Worm (Caenorhabditis elegans) whole organism, young adult: ENCODE data around the gene C02F12.5.

Experiments used
- C17E4.6 ChIP-seq: fragments of 200-800 bp; sonication (Bioruptor generic); IDR thresholded peaks from 2 replicates; pipeline ENCODE4 v1.3.6; 2022; ENCODE audit warnings: missing genetic modification reagents, missing genetic modification characterization, missing compliant biosample characterization
- F49E8.2 ChIP-seq: sonication (generic microtip); optimal IDR thresholded peaks from 3 replicates; lab custom pipeline; 2017; ENCODE audit warnings: missing genetic modification characterization, mild to moderate bottlenecking, missing compliant biosample characterization, antibody characterized with exemption, moderate library complexity; ENCODE audit not compliant: insufficient read depth
- F52B5.7 ChIP-seq: sonication (generic microtip); optimal IDR thresholded peaks from 2 replicates; lab custom pipeline; 2016; ENCODE audit warnings: mild to moderate bottlenecking, missing genetic modification characterization, missing compliant biosample characterization
- K11D2.4 ChIP-seq: fragments of 200-800 bp; sonication (Bioruptor generic); IDR thresholded peaks from 2 replicates; pipeline ENCODE4 v1.3.6; 2022; ENCODE audit warnings: missing genetic modification reagents, missing genetic modification characterization, missing compliant biosample characterization
- K12H6.12 ChIP-seq: fragments of 200-800 bp; sonication (Bioruptor generic); optimal IDR thresholded peaks from 2 replicates; lab custom pipeline; 2018; ENCODE audit warnings: mild to moderate bottlenecking, missing genetic modification characterization, missing compliant biosample characterization
- T26A5.8 ChIP-seq: sonication (generic microtip); optimal IDR thresholded peaks from 2 replicates; lab custom pipeline; 2016; ENCODE audit warnings: missing genetic modification characterization, missing compliant biosample characterization
- Y53F4B.3 ChIP-seq: fragments of 200-800 bp; sonication (Bioruptor generic); IDR thresholded peaks from 2 replicates; pipeline ENCODE4 v1.3.6; 2022; ENCODE audit warnings: missing genetic modification reagents, missing genetic modification characterization, missing compliant biosample characterization
- Y53G8AR.9 ChIP-seq: fragments of 200-800 bp; sonication (Bioruptor generic); conservative IDR thresholded peaks from 2 replicates; pipeline ENCODE4 v1.3.6; 2022; ENCODE audit warnings: missing genetic modification reagents, missing genetic modification characterization, missing compliant biosample characterization
- Y56A3A.18 ChIP-seq: fragments of 200-800 bp; sonication (Bioruptor generic); IDR thresholded peaks from 2 replicates; pipeline ENCODE4 v1.3.6; 2022; ENCODE audit warnings: missing genetic modification reagents, missing genetic modification characterization, missing compliant biosample characterization
- akir-1 ChIP-seq: fragments of 200-800 bp; sonication (Bioruptor generic); optimal IDR thresholded peaks from 2 replicates; lab custom pipeline; 2018; ENCODE audit warnings: mild to moderate bottlenecking, missing genetic modification characterization, moderate library complexity, missing compliant biosample characterization
- atf-7 ChIP-seq: sonication (generic microtip); optimal IDR thresholded peaks from 2 replicates; lab custom pipeline; 2017; ENCODE audit warnings: mild to moderate bottlenecking, missing genetic modification characterization, missing compliant biosample characterization
- bed-1 ChIP-seq: fragments of 200-800 bp; sonication (Bioruptor generic); IDR thresholded peaks from 2 replicates; pipeline ENCODE4 v1.3.6; 2022; ENCODE audit warnings: missing genetic modification reagents, missing genetic modification characterization, missing compliant biosample characterization
- cebp-1 ChIP-seq, 2 experiments: fragments of 200-800 bp in 1 of 2; sonication (Bioruptor generic) in 1 of 2; sonication (generic microtip) in 1 of 2; IDR thresholded peaks in 1 of 2; optimal IDR thresholded peaks in 1 of 2; 2 replicates each; pipeline versions ENCODE4 v1.3.6 to Lab custom; 2017 to 2022; ENCODE audit warnings: missing compliant biosample characterization in 2 of 2, missing genetic modification characterization in 2 of 2, mild to moderate bottlenecking in 1 of 2, missing genetic modification reagents in 1 of 2, moderate library complexity in 1 of 2
- ceh-40 ChIP-seq: fragments of 200-800 bp; sonication (Bioruptor generic); IDR thresholded peaks from 2 replicates; pipeline ENCODE4 v1.3.6; 2022; ENCODE audit warnings: missing genetic modification characterization, missing compliant biosample characterization
- egl-18 ChIP-seq: fragments of 200-800 bp; sonication (Bioruptor generic); IDR thresholded peaks from 2 replicates; pipeline ENCODE4 v1.3.6; 2022; ENCODE audit warnings: missing genetic modification reagents, missing genetic modification characterization, missing compliant biosample characterization
- egrh-3 ChIP-seq: fragments of 200-800 bp; sonication (Bioruptor generic); IDR thresholded peaks from 2 replicates; pipeline ENCODE4 v1.3.6; 2022; ENCODE audit warnings: missing genetic modification reagents, missing genetic modification characterization, missing compliant biosample characterization
- gei-17 ChIP-seq: fragments of 200-800 bp; sonication (Bioruptor generic); optimal IDR thresholded peaks from 2 replicates; lab custom pipeline; 2018; ENCODE audit warnings: mild to moderate bottlenecking, missing genetic modification characterization, missing compliant biosample characterization
- hlh-12 ChIP-seq: sonication (generic microtip); optimal IDR thresholded peaks from 2 replicates; lab custom pipeline; 2016; ENCODE audit warnings: missing genetic modification characterization, missing compliant biosample characterization
- hrde-1 ChIP-seq: sonication (generic microtip); optimal IDR thresholded peaks from 2 replicates; lab custom pipeline; 2016; ENCODE audit warnings: missing genetic modification characterization, mild to moderate bottlenecking, missing compliant biosample characterization, moderate library complexity, missing genotype, missing genetic modification reagents, borderline replicate concordance
- hsf-1 ChIP-seq: fragments of 200-800 bp; sonication (Bioruptor generic); IDR thresholded peaks from 2 replicates; pipeline ENCODE4 v1.3.6; 2022; ENCODE audit warnings: missing genetic modification reagents, missing genetic modification characterization, missing compliant biosample characterization
- lin-35 ChIP-seq, 3 experiments: fragments of 150-350 bp in 2 of 3; sonication (generic microtip) in 1 of 3; optimal IDR thresholded peaks; 2 replicates each; lab custom pipeline; 2014 to 2018; ENCODE audit warnings: missing biosample characterization in 3 of 3, missing genetic modification characterization in 3 of 3, missing genetic modification reagents in 3 of 3
- mel-28 ChIP-seq: sonication (generic microtip); optimal IDR thresholded peaks from 2 replicates; lab custom pipeline; 2016; ENCODE audit warnings: borderline replicate concordance, mild to moderate bottlenecking, missing genetic modification characterization, missing compliant biosample characterization
- mxl-1 ChIP-seq: sonication (generic microtip); optimal IDR thresholded peaks from 2 replicates; lab custom pipeline; 2016; ENCODE audit warnings: missing genetic modification characterization, missing compliant biosample characterization
- nfyb-1 ChIP-seq: fragments of 200-800 bp; sonication (Bioruptor generic); IDR thresholded peaks from 2 replicates; pipeline ENCODE4 v1.3.6; 2022; ENCODE audit warnings: missing genetic modification reagents, missing genetic modification characterization, missing compliant biosample characterization
- nhr-80 ChIP-seq: sonication (generic microtip); optimal IDR thresholded peaks from 2 replicates; lab custom pipeline; 2016; ENCODE audit warnings: missing genetic modification characterization, missing compliant biosample characterization
- pbrm-1 ChIP-seq: fragments of 200-800 bp; sonication (Bioruptor generic); IDR thresholded peaks from 2 replicates; pipeline ENCODE4 v1.3.6; 2022; ENCODE audit warnings: missing genetic modification reagents, missing genetic modification characterization, missing compliant biosample characterization
- rcor-1 ChIP-seq: fragments of 200-800 bp; sonication (Bioruptor generic); IDR thresholded peaks from 2 replicates; pipeline ENCODE4 v1.3.6; 2022; ENCODE audit warnings: missing genetic modification reagents, missing genetic modification characterization, missing compliant biosample characterization
- rpc-1 ChIP-seq, 2 experiments: fragments of 150-350 bp in 1 of 2; sonication (generic microtip) in 1 of 2; optimal IDR thresholded peaks; 2 replicates each; lab custom pipeline; 2014 to 2018; ENCODE audit warnings: missing biosample characterization in 1 of 2, missing genetic modification characterization in 1 of 2, missing genetic modification reagents in 1 of 2, missing genotype in 1 of 2
- sdz-38 ChIP-seq: sonication (generic microtip); optimal IDR thresholded peaks from 2 replicates; lab custom pipeline; 2016; ENCODE audit warnings: missing genotype, missing genetic modification characterization, missing compliant biosample characterization
- tbx-9 ChIP-seq: sonication (generic microtip); optimal IDR thresholded peaks from 2 replicates; lab custom pipeline; 2016; ENCODE audit warnings: borderline replicate concordance, missing genetic modification characterization, inconsistent platforms, missing compliant biosample characterization
- unc-130 ChIP-seq: sonication (generic microtip); optimal IDR thresholded peaks from 2 replicates; lab custom pipeline; 2016; ENCODE audit warnings: missing genetic modification reagents, missing genetic modification characterization, missing compliant biosample characterization
- zfh-2 ChIP-seq: fragments of 200-800 bp; sonication (Bioruptor generic); conservative IDR thresholded peaks from 2 replicates; pipeline ENCODE4 v1.3.6; 2022; ENCODE audit warnings: missing genetic modification reagents, missing genetic modification characterization, missing compliant biosample characterization
- ztf-3 ChIP-seq: fragments of 200-800 bp; sonication (Bioruptor generic); optimal IDR thresholded peaks from 2 replicates; lab custom pipeline; 2018; ENCODE audit warnings: mild to moderate bottlenecking, missing genetic modification characterization, missing compliant biosample characterization
- ztf-6 ChIP-seq: fragments of 200-800 bp; sonication (Bioruptor generic); IDR thresholded peaks from 2 replicates; pipeline ENCODE4 v1.3.6; 2022; ENCODE audit warnings: missing genetic modification reagents, missing genetic modification characterization, missing compliant biosample characterization

The C02F12.5 gene

DNA sequence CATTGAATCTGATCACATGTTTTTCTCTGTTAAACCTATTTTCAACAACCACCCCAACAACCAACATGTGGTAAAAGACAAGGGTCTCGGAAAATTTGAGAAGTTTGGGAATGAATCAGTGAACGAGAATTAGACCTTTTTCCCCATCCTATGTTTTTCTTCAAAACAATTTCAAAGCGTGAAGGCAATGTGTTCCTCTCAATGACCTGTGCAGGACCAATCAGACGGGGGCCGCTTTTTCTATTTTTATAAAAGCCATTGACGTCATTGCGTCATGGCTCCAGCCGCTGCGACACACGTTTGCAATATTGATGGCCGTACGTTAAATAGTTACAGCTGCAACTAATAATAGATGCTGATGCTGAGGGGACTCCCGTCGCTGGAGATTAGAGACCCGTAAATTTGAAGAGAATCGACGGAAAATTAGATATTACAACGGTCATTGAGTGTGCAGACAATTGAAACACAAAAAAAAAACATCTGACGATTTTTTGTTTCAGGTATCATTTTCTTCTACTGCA lies 39.7 kb upstream of the C02F12.5 start:
- TF ChIP-seq T26A5.8 = no peak
- TF ChIP-seq K12H6.12 (tag; lab: Kevin White, UChicago) = peak; percentile 27
- no peak for TF ChIP-seq C17E4.6 (GFP tag; lab: Robert Waterston, UW)
- 0 out of 2 replicates have a peak, but pooled peaks have one; percentile 13 for TF ChIP-seq K11D2.4

DNA sequence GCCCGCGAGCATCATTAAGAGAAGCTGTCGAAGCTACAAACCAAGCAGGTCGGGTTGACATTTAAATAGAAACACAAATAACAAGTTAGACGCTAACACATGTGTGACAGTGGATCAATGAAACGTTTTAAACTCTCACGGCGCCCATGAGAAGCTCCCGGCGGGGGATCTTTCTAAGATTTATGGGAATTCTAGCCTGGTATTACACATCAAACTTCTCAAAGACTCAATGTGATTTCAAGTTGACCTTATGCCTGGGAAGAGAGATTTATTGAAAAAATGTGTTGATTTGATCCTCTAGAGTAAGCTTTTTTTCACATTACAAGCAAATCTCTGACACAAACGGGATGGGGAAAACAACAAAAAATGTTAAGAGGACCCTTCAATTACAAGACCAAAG lies 37.8 kb upstream of the C02F12.5 start:
- TF ChIP-seq hlh-12 (tag; lab: Kevin White, UChicago) (no peak), rpc-1 (optimal IDR thresholded peaks at IDR 0.05; lab: Kevin White, UChicago) (no peak), rpc-1 (tag; optimal IDR thresholded peaks at IDR 0.05; lab: Kevin White, UChicago) (no peak), F49E8.2 (tag; lab: Kevin White, UChicago) (no peak), gei-17 (GFP tag; lab: Kevin White, UChicago) (no peak), sdz-38 (tag; lab: Kevin White, UChicago) (no peak), Y56A3A.18 (no peak), K12H6.12 (tag; lab: Kevin White, UChicago) (no peak), ceh-40 (no peak), akir-1 (GFP tag; lab: Kevin White, UChicago) (no peak), tbx-9 (tag; lab: Kevin White, UChicago) (no peak), bed-1 (GFP tag; lab: Robert Waterston, UW) (no peak), hsf-1 (GFP tag; lab: Robert Waterston, UW) (no peak), Y53G8AR.9 (GFP tag; lab: Robert Waterston, UW) (no peak), mel-28 (no peak), egl-18 (GFP tag; lab: Robert Waterston, UW) (no peak), Y53F4B.3 (no peak)

DNA sequence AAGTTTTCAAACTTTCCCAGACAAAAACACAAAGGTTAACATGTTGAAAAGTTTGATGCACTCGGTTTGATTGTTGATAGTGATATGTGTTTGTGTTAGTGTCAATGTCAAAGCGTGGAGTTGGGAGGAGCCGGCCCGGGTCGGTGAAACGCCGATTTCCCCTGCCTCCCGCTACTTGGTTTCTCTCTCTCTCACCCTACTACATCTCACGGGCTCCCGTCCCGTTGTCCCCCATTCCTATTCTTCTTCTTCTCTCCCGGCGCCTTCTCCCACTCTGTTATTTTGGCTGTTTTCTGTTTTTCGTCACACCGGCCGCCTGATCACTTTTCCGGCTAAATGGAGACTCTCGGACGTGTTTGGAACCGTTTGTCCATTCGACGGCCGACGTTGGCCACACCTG lies 34.4 kb upstream of the C02F12.5 start:
- TF ChIP-seq pbrm-1 (GFP tag; lab: Robert Waterston, UW) = no peak
- TF ChIP-seq zfh-2 (GFP tag; lab: Robert Waterston, UW) = peak; percentile 70
- no peak for TF ChIP-seq nhr-80

DNA sequence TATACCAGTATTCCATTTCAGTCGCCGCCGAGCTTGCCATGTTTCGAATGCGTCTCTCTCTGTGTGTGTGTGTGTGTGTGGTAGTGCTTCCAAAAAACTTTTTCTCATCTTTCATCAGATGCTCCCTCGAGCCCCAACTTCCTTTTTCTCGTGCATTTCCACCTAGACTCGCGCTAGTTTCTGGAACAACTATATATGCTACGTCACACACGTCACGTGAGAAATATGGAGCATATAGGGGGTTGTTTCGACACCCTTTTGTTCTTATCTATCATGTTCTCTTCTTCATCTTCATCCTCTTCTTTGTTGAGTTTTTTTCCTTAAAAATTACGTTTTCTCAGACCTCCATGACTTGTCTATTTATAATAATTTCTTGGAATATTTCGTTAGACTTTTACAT lies 33.4 kb upstream of the C02F12.5 start:
- TF ChIP-seq cebp-1 (GFP tag; IDR thresholded peaks at IDR 0.05; lab: Robert Waterston, UW) (no peak), cebp-1 (tag; optimal IDR thresholded peaks at IDR 0.05; lab: Kevin White, UChicago) (peak; percentile 28), rcor-1 (GFP tag; lab: Robert Waterston, UW) (no peak)

DNA sequence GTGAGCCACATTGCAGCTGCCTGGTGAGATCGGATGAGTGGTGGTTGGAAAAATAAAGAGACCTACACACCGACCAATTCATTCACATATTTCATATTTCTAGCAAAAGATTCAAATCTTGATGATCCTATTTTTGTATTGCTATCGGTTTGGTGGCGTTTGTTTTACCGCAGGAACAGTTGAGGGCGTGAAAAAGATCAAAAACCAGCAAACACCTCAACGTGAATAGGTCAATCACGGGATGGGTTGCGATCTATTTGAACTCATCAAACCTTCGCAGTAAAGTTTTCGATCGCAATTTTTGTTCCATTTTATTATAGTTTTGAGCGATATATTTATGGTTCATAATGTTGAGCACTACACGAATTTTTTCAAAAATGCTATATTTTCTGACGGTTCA lies 30.0 kb upstream of the C02F12.5 start:
- TF ChIP-seq atf-7 (tag; lab: Kevin White, UChicago) = no peak
- TF ChIP-seq T26A5.8 = no peak
- TF ChIP-seq hrde-1 (tag; lab: Kevin White, UChicago) = no peak
- TF ChIP-seq lin-35 (GFP tag; optimal IDR thresholded peaks at IDR 0.05; lab: Kevin White, UChicago) = no peak
- TF ChIP-seq nfyb-1 = no peak
- TF ChIP-seq egrh-3 = no peak
- no peak for TF ChIP-seq K12H6.12 (tag; lab: Kevin White, UChicago)
- no peak for TF ChIP-seq ztf-6 (GFP tag; lab: Robert Waterston, UW)
- TF ChIP-seq F52B5.7 (tag; lab: Kevin White, UChicago) = no peak
- no peak for TF ChIP-seq mxl-1 (tag; lab: Kevin White, UChicago)
- no peak for TF ChIP-seq ztf-3
- TF ChIP-seq unc-130 (GFP tag; lab: Kevin White, UChicago) = no peak
